Fruit fly (Drosophila melanogaster) whole organism, wandering third instar larva: ENCODE measurements around the gene CG14721.

ENCODE experiments used
- Abd-B ChIP-seq: fragments of >200 bp; optimal IDR thresholded peaks from 2 replicates; lab custom pipeline; 2017; ENCODE audit warnings: missing biosample characterization, missing genetic modification characterization
- CG32264 ChIP-seq: fragments of 200-800 bp; sonication (Bioruptor generic); optimal IDR thresholded peaks from 2 replicates; lab custom pipeline; 2016; ENCODE audit warnings: missing biosample characterization, missing genetic modification characterization
- CG9705 ChIP-seq: fragments of 200-800 bp; sonication (Bioruptor generic); optimal IDR thresholded peaks from 2 replicates; lab custom pipeline; 2018; ENCODE audit warnings: missing biosample characterization, mild to moderate bottlenecking, missing genetic modification characterization
- CrebA ChIP-seq: fragments of 200-800 bp; sonication (Bioruptor generic); optimal IDR thresholded peaks from 2 replicates; lab custom pipeline; 2016; ENCODE audit warnings: missing biosample characterization, mild to moderate bottlenecking, missing genetic modification characterization, borderline replicate concordance
- Dfd ChIP-seq: fragments of >200 bp; optimal IDR thresholded peaks from 2 replicates; lab custom pipeline; 2017; ENCODE audit warnings: missing biosample characterization, missing genetic modification characterization
- Dif ChIP-seq: fragments of 200-275, 200-300 bp; sonication (Bioruptor generic); optimal IDR thresholded peaks from 2 replicates; lab custom pipeline; 2018; ENCODE audit warnings: missing biosample characterization, missing genetic modification characterization; ENCODE audit not compliant: partially characterized antibody
- GATAd ChIP-seq: sonication (Bioruptor generic); optimal IDR thresholded peaks from 2 replicates; lab custom pipeline; 2016; ENCODE audit warnings: missing biosample characterization, missing genetic modification characterization
- HLH106 ChIP-seq: fragments of 200-800 bp; optimal IDR thresholded peaks from 3 replicates; lab custom pipeline; 2019; ENCODE audit warnings: missing biosample characterization, mild to moderate bottlenecking, missing genetic modification characterization, moderate library complexity
- Hnf4 ChIP-seq: fragments of 200-800 bp; sonication (Bioruptor generic); optimal IDR thresholded peaks from 2 replicates; lab custom pipeline; 2016; ENCODE audit warnings: missing biosample characterization, mild to moderate bottlenecking, missing genetic modification characterization
- Hr78 ChIP-seq: fragments of >200 bp; optimal IDR thresholded peaks from 2 replicates; lab custom pipeline; 2017; ENCODE audit warnings: missing biosample characterization, missing genetic modification characterization
- Hr83 ChIP-seq: fragments of 200-300 bp; sonication (Bioruptor generic); optimal IDR thresholded peaks from 2 replicates; lab custom pipeline; 2016; ENCODE audit warnings: missing biosample characterization, mild to moderate bottlenecking, missing genetic modification characterization, moderate library complexity; ENCODE audit not compliant: poor library complexity, severe bottlenecking
- Jra ChIP-seq: sonication (Bioruptor generic); optimal IDR thresholded peaks from 2 replicates; lab custom pipeline; 2016; ENCODE audit warnings: missing biosample characterization, missing genetic modification characterization
- Mio ChIP-seq: sonication (Bioruptor generic); optimal IDR thresholded peaks from 2 replicates; lab custom pipeline; 2016; ENCODE audit warnings: missing biosample characterization, missing genetic modification characterization
- Myc ChIP-seq: fragments of >200 bp; optimal IDR thresholded peaks from 2 replicates; lab custom pipeline; 2017
- N ChIP-seq: fragments of >200 bp; optimal IDR thresholded peaks from 2 replicates; lab custom pipeline; 2018; ENCODE audit warnings: missing biosample characterization, missing external identifiers, missing genetic modification characterization
- OdsH ChIP-seq: fragments of 200-800 bp; sonication (Bioruptor generic); optimal IDR thresholded peaks from 2 replicates; lab custom pipeline; 2016; ENCODE audit warnings: missing biosample characterization, mild to moderate bottlenecking, missing genetic modification characterization
- Rel ChIP-seq, 2 experiments: fragments of 200-800 bp; sonication (Bioruptor generic) in 1 of 2; optimal IDR thresholded peaks; 2 replicates in 1 of 2; 3 replicates in 1 of 2; lab custom pipeline; 2016 to 2019; ENCODE audit warnings: mild to moderate bottlenecking in 2 of 2, missing biosample characterization in 2 of 2, missing genetic modification characterization in 2 of 2, moderate library complexity in 1 of 2
- Sp1 ChIP-seq: fragments of 200-800 bp; sonication (Bioruptor generic); optimal IDR thresholded peaks from 3 replicates; lab custom pipeline; 2019; ENCODE audit warnings: missing biosample characterization, mild to moderate bottlenecking, missing genetic modification characterization, moderate library complexity
- Vsx2 ChIP-seq: fragments of 200-300, 225-300 bp; sonication (Bioruptor generic); optimal IDR thresholded peaks from 2 replicates; lab custom pipeline; 2018; ENCODE audit warnings: missing biosample characterization, missing genetic modification characterization; ENCODE audit not compliant: partially characterized antibody
- br ChIP-seq: fragments of 200-800 bp; sonication (Bioruptor generic); optimal IDR thresholded peaks from 2 replicates; lab custom pipeline; 2016; ENCODE audit warnings: missing biosample characterization, missing genetic modification characterization
- brk ChIP-seq: fragments of 200-800 bp; sonication (Bioruptor generic); optimal IDR thresholded peaks from 2 replicates; lab custom pipeline; 2016; ENCODE audit warnings: missing biosample characterization, mild to moderate bottlenecking, missing genetic modification characterization
- dl ChIP-seq, 2 experiments: fragments of 175-275, 200-275 bp in 1 of 2; fragments of 200-275 bp in 1 of 2; sonication (Bioruptor generic); optimal IDR thresholded peaks; lab custom pipeline; 2018; ENCODE audit warnings: mild to moderate bottlenecking in 2 of 2, missing biosample characterization in 2 of 2, missing genetic modification characterization in 2 of 2, moderate library complexity in 2 of 2; ENCODE audit not compliant: partially characterized antibody in 2 of 2, insufficient read depth in 1 of 2
- dmrt93B ChIP-seq: fragments of 200-800 bp; sonication (Bioruptor generic); optimal IDR thresholded peaks from 2 replicates; lab custom pipeline; 2018; ENCODE audit warnings: missing biosample characterization, mild to moderate bottlenecking, missing genetic modification characterization
- dsf ChIP-seq: sonication (Bioruptor generic); optimal IDR thresholded peaks from 2 replicates; lab custom pipeline; 2016; ENCODE audit warnings: missing biosample characterization, missing genetic modification characterization, borderline replicate concordance
- ey ChIP-seq: fragments of 200-800 bp; sonication (Bioruptor generic); optimal IDR thresholded peaks from 2 replicates; lab custom pipeline; 2016; ENCODE audit warnings: missing biosample characterization, missing genetic modification characterization
- foxo ChIP-seq, 2 experiments: fragments of 200-800 bp; sonication (Bioruptor generic); optimal IDR thresholded peaks; 2 replicates in 1 of 2; 3 replicates in 1 of 2; lab custom pipeline; 2016 to 2017; ENCODE audit warnings: missing biosample characterization in 2 of 2, missing genetic modification characterization in 2 of 2
- fru ChIP-seq: fragments of 200-800 bp; sonication (Bioruptor generic); optimal IDR thresholded peaks from 3 replicates; lab custom pipeline; 2016; ENCODE audit warnings: missing biosample characterization, mild to moderate bottlenecking, missing genetic modification characterization
- h ChIP-seq: fragments of 200-800 bp; sonication (Bioruptor generic); optimal IDR thresholded peaks from 3 replicates; lab custom pipeline; 2016; ENCODE audit warnings: missing biosample characterization, mild to moderate bottlenecking, missing genetic modification characterization
- jim ChIP-seq: fragments of 175-275, 200-325 bp; sonication (Bioruptor generic); optimal IDR thresholded peaks from 2 replicates; lab custom pipeline; 2016; ENCODE audit warnings: missing biosample characterization, mild to moderate bottlenecking, missing genetic modification characterization
- lola ChIP-seq: fragments of >200 bp; optimal IDR thresholded peaks from 2 replicates; lab custom pipeline; 2017; ENCODE audit warnings: missing biosample characterization, missing genetic modification characterization
- pan ChIP-seq: fragments of >200 bp; optimal IDR thresholded peaks from 2 replicates; lab custom pipeline; 2017
- psq ChIP-seq: fragments of 200-800 bp; sonication (Bioruptor generic); optimal IDR thresholded peaks from 3 replicates; lab custom pipeline; 2017; ENCODE audit warnings: missing biosample characterization, mild to moderate bottlenecking, missing genetic modification characterization, moderate library complexity
- rgr ChIP-seq: fragments of 200-800 bp; sonication (Bioruptor generic); optimal IDR thresholded peaks from 3 replicates; lab custom pipeline; 2016; ENCODE audit warnings: missing biosample characterization, mild to moderate bottlenecking, missing genetic modification characterization
- sage ChIP-seq: fragments of 200-800 bp; sonication (Bioruptor generic); optimal IDR thresholded peaks from 2 replicates; lab custom pipeline; 2016; ENCODE audit warnings: missing biosample characterization, mild to moderate bottlenecking, missing genetic modification characterization
- sv ChIP-seq: fragments of 200-800 bp; sonication (Bioruptor generic); optimal IDR thresholded peaks from 3 replicates; lab custom pipeline; 2016; ENCODE audit warnings: missing biosample characterization, missing genetic modification characterization
- tai ChIP-seq: sonication (Bioruptor generic); optimal IDR thresholded peaks from 2 replicates; lab custom pipeline; 2016; ENCODE audit warnings: missing biosample characterization, missing genetic modification characterization
- usp ChIP-seq: fragments of >200 bp; optimal IDR thresholded peaks from 2 replicates; lab custom pipeline; 2017; ENCODE audit warnings: missing biosample characterization, missing genetic modification characterization
- woc ChIP-seq: sonication (Bioruptor generic); optimal IDR thresholded peaks from 2 replicates; lab custom pipeline; 2016; ENCODE audit warnings: missing biosample characterization, mild to moderate bottlenecking, missing genetic modification characterization

The CG14721 gene

dm6 chr3R:11758507-11759184, 23.4 kb downstream of the CG14721 start (continued):
- TF ChIP-seq Hr83 (GFP tag; lab: Kevin White, UChicago) = peak; percentile 11
- peak in 1 of 2 experiments; percentile 58 for TF ChIP-seq foxo (GFP tag; optimal IDR thresholded peaks at IDR 0.05; lab: Kevin White, UChicago)

dm6 chr3R:11759185-11759731, 24.0 kb downstream of the CG14721 start:
- TF ChIP-seq Hnf4 = no peak
- TF ChIP-seq brk (GFP tag; lab: Kevin White, UChicago) = peak; percentile 31
- TF ChIP-seq Dif (GFP tag; lab: Kevin White, UChicago) = peak; percentile 7
- TF ChIP-seq, all 38 proteins: peak for 2

dm6 chr3R:11759971-11760370, 24.7 kb downstream of the CG14721 start:
- no peak for TF ChIP-seq ey (GFP tag; lab: Kevin White, UChicago)
- TF ChIP-seq CG9705 = no peak
- TF ChIP-seq dl (GFP tag; optimal IDR thresholded peaks at IDR 0.05; lab: Kevin White, UChicago; ENCODE audit: insufficient read depth in 1 of 2, partially characterized antibody in 2 of 2) = peak; percentile 55 to 81
- TF ChIP-seq Dif (GFP tag; lab: Kevin White, UChicago) = peak; percentile 88
- no peak for TF ChIP-seq Hnf4
- no peak for TF ChIP-seq CG32264 (GFP tag; lab: Kevin White, UChicago)
- no peak for TF ChIP-seq HLH106

dm6 chr3R:11760669-11761387, 25.6 kb downstream of the CG14721 start:
- TF ChIP-seq lola (GFP tag; lab: Kevin White, UChicago) = no peak
- TF ChIP-seq dl (GFP tag; optimal IDR thresholded peaks at IDR 0.05; lab: Kevin White, UChicago; ENCODE audit: insufficient read depth in 1 of 2, partially characterized antibody in 2 of 2) = peak; percentile 53 to 82
- peak; percentile 100 for TF ChIP-seq woc (GFP tag; lab: Kevin White, UChicago)
- TF ChIP-seq Abd-B = no peak
- TF ChIP-seq rgr (GFP tag; lab: Kevin White, UChicago) = peak; percentile 100
- TF ChIP-seq tai (GFP tag; lab: Kevin White, UChicago) = peak; percentile 99
- peak; percentile 100 for TF ChIP-seq CG32264 (GFP tag; lab: Kevin White, UChicago)
- TF ChIP-seq Jra = peak; percentile 99
- TF ChIP-seq Dif (GFP tag; lab: Kevin White, UChicago) = peak; percentile 30
- TF ChIP-seq br (GFP tag; lab: Kevin White, UChicago) = peak; percentile 100
- peak; percentile 99 for TF ChIP-seq Rel (GFP tag; optimal IDR thresholded peaks at IDR 0.05; lab: Kevin White, UChicago)
- TF ChIP-seq Rel (tag; optimal IDR thresholded peaks at IDR 0.05; lab: Kevin White, UChicago) = peak; percentile 96
- TF ChIP-seq OdsH (GFP tag; lab: Kevin White, UChicago) = peak; percentile 100
- no peak for TF ChIP-seq Myc (lab: Kevin White, UChicago)
- TF ChIP-seq CG9705 = peak; percentile 100
- peak; percentile 99 for TF ChIP-seq brk (GFP tag; lab: Kevin White, UChicago)
- TF ChIP-seq Hr78 (GFP tag; lab: Kevin White, UChicago) = peak; percentile 20
- TF ChIP-seq pan (lab: Kevin White, UChicago) = no peak
- TF ChIP-seq Hr83 (GFP tag; lab: Kevin White, UChicago) = peak; percentile 99
- TF ChIP-seq fru (GFP tag; lab: Kevin White, UChicago) = peak; percentile 100
- TF ChIP-seq h = peak; percentile 100
- TF ChIP-seq Hnf4 = peak; percentile 100
- TF ChIP-seq dsf (GFP tag; lab: Kevin White, UChicago) = peak; percentile 99
- peak; percentile 100 for TF ChIP-seq Sp1
- peak; percentile 97 for TF ChIP-seq Mio
- peak; percentile 99 for TF ChIP-seq GATAd (GFP tag; lab: Kevin White, UChicago)
- TF ChIP-seq foxo (GFP tag; optimal IDR thresholded peaks at IDR 0.05; lab: Kevin White, UChicago) = peak; percentile 99 to 100
- TF ChIP-seq Vsx2 (GFP tag; lab: Kevin White, UChicago) = peak; percentile 28
- no peak for TF ChIP-seq N
- TF ChIP-seq HLH106 = peak; percentile 100
- peak; percentile 100 for TF ChIP-seq ey (GFP tag; lab: Kevin White, UChicago)
- peak; percentile 99 for TF ChIP-seq dmrt93B (GFP tag; lab: Kevin White, UChicago)
- TF ChIP-seq jim (GFP tag; lab: Kevin White, UChicago) = peak; percentile 79
- TF ChIP-seq usp (GFP tag; lab: Kevin White, UChicago) = no peak
- peak; percentile 100 for TF ChIP-seq sv (GFP tag; lab: Kevin White, UChicago)
- TF ChIP-seq sage (GFP tag; lab: Kevin White, UChicago) = peak; percentile 99
- TF ChIP-seq CrebA (GFP tag; lab: Kevin White, UChicago) = peak; percentile 98
- TF ChIP-seq Dfd = peak; percentile 97
- TF ChIP-seq psq (GFP tag; lab: Kevin White, UChicago) = peak; percentile 100
